Worm (Caenorhabditis elegans) whole organism, L4 larva: Measurements from ENCODE around the gene W08E12.2.

Experiments used
- D1046.2 ChIP-seq: fragments of 200-800 bp; sonication (Bioruptor generic); IDR thresholded peaks from 2 replicates; pipeline ENCODE4 v1.3.6; 2022; ENCODE audit warnings: missing genetic modification characterization, missing compliant biosample characterization
- F37D6.2 ChIP-seq: sonication (generic microtip); optimal IDR thresholded peaks from 2 replicates; lab custom pipeline; 2016; ENCODE audit warnings: mild to moderate bottlenecking, missing genetic modification characterization, missing compliant biosample characterization
- F44E2.7 ChIP-seq: fragments of 200-800 bp; sonication (Bioruptor generic); IDR thresholded peaks from 2 replicates; pipeline ENCODE4 v2.1.2; 2022; ENCODE audit warnings: missing genetic modification characterization, missing compliant biosample characterization
- F49E8.2 ChIP-seq: sonication (generic microtip); optimal IDR thresholded peaks from 2 replicates; lab custom pipeline; 2016; ENCODE audit warnings: missing compliant biosample characterization, mild to moderate bottlenecking, missing genetic modification characterization, borderline replicate concordance
- R02D3.7 ChIP-seq: fragments of 150-350 bp; sonication (generic microtip); optimal IDR thresholded peaks from 3 replicates; lab custom pipeline; 2014; ENCODE audit warnings: missing biosample characterization, missing genetic modification characterization
- T26A8.4 ChIP-seq: fragments of 200-800 bp; sonication (Bioruptor generic); IDR thresholded peaks from 2 replicates; pipeline ENCODE4 v1.3.6; 2022; ENCODE audit warnings: missing genetic modification characterization, missing compliant biosample characterization
- Y48G9A.11 ChIP-seq: fragments of 200-800 bp; sonication (Bioruptor generic); IDR thresholded peaks from 2 replicates; pipeline ENCODE4 v1.3.6; 2022; ENCODE audit warnings: missing genetic modification reagents, missing genetic modification characterization, missing compliant biosample characterization
- Y5F2A.4 ChIP-seq: fragments of 200-800 bp; sonication (Bioruptor generic); optimal IDR thresholded peaks from 2 replicates; lab custom pipeline; 2018; ENCODE audit warnings: mild to moderate bottlenecking, missing genetic modification characterization, missing compliant biosample characterization
- Y75B8A.6 ChIP-seq: fragments of 200-800 bp; sonication (Bioruptor generic); IDR thresholded peaks from 2 replicates; pipeline ENCODE4 v1.3.6; 2022; ENCODE audit warnings: missing genetic modification reagents, missing genetic modification characterization, missing compliant biosample characterization
- ZK337.2 ChIP-seq: fragments of 200-800 bp; sonication (Bioruptor generic); IDR thresholded peaks from 2 replicates; pipeline ENCODE4 v1.3.6; 2022; ENCODE audit warnings: missing genetic modification reagents, missing genetic modification characterization, missing compliant biosample characterization
- aly-2 ChIP-seq: sonication (generic microtip); optimal IDR thresholded peaks from 2 replicates; lab custom pipeline; 2018; ENCODE audit warnings: missing biosample characterization, missing genetic modification characterization
- ama-1 ChIP-seq: fragments of 150-350 bp; optimal IDR thresholded peaks from 2 replicates; lab custom pipeline; 2014; ENCODE audit warnings: inconsistent platforms, mixed read lengths
- ceh-28 ChIP-seq: fragments of 150-350 bp; optimal IDR thresholded peaks from 2 replicates; lab custom pipeline; 2014; ENCODE audit warnings: missing biosample characterization, missing genetic modification reagents, missing genetic modification characterization
- ceh-32 ChIP-seq: sonication (generic microtip); optimal IDR thresholded peaks from 2 replicates; lab custom pipeline; 2016; ENCODE audit warnings: mild to moderate bottlenecking, missing genetic modification characterization, missing compliant biosample characterization; ENCODE audit not compliant: poor library complexity
- ceh-44 ChIP-seq: fragments of 200-800 bp; sonication (Bioruptor generic); IDR thresholded peaks from 2 replicates; pipeline ENCODE4 v1.3.6; 2022; ENCODE audit warnings: missing genetic modification reagents, missing genetic modification characterization, missing compliant biosample characterization
- ceh-62 ChIP-seq: sonication (generic microtip); optimal IDR thresholded peaks from 2 replicates; lab custom pipeline; 2017; ENCODE audit warnings: missing biosample characterization, missing genetic modification characterization
- ceh-82 ChIP-seq: sonication (generic microtip); optimal IDR thresholded peaks from 2 replicates; lab custom pipeline; 2017; ENCODE audit warnings: missing biosample characterization, missing genetic modification characterization
- ces-1 ChIP-seq: fragments of 150-350 bp; sonication (generic microtip); optimal IDR thresholded peaks from 4 replicates; lab custom pipeline; 2014; ENCODE audit warnings: missing biosample characterization, missing genetic modification reagents, missing genetic modification characterization
- cey-2 ChIP-seq: sonication (generic microtip); optimal IDR thresholded peaks from 3 replicates; lab custom pipeline; 2017; ENCODE audit warnings: missing genetic modification characterization, mild to moderate bottlenecking, missing compliant biosample characterization, antibody characterized with exemption, borderline replicate concordance; ENCODE audit not compliant: insufficient read depth
- ctbp-1 ChIP-seq: fragments of 200-800 bp; sonication (Bioruptor generic); IDR thresholded peaks from 2 replicates; pipeline ENCODE4 v1.3.6; 2022; ENCODE audit warnings: missing genetic modification reagents, missing genetic modification characterization, missing compliant biosample characterization
- daf-12 ChIP-seq: fragments of 150-350 bp; optimal IDR thresholded peaks from 2 replicates; lab custom pipeline; 2014; ENCODE audit warnings: missing biosample characterization, missing genetic modification reagents, missing genetic modification characterization
- daf-8 ChIP-seq: fragments of 200-800 bp; sonication (Bioruptor generic); IDR thresholded peaks from 2 replicates; pipeline ENCODE4 v1.3.6; 2022; ENCODE audit warnings: missing genetic modification characterization, missing compliant biosample characterization
- dmd-8 ChIP-seq: fragments of 200-800 bp; sonication (Bioruptor generic); IDR thresholded peaks from 2 replicates; pipeline ENCODE4 v1.3.6; 2022; ENCODE audit warnings: missing genetic modification characterization, missing compliant biosample characterization
- dve-1 ChIP-seq: sonication (generic microtip); optimal IDR thresholded peaks from 2 replicates; lab custom pipeline; 2017; ENCODE audit warnings: antibody characterized with exemption, mild to moderate bottlenecking, missing genetic modification characterization, missing compliant biosample characterization; ENCODE audit not compliant: insufficient read depth
- egl-43 ChIP-seq: fragments of 200-800 bp; sonication (Bioruptor generic); IDR thresholded peaks from 2 replicates; pipeline ENCODE4 v1.3.6; 2022; ENCODE audit warnings: missing genetic modification reagents, missing genetic modification characterization, missing compliant biosample characterization
- fos-1 ChIP-seq: fragments of 150-350 bp; optimal IDR thresholded peaks from 2 replicates; lab custom pipeline; 2014; ENCODE audit warnings: missing biosample characterization, missing genetic modification characterization
- gei-8 ChIP-seq: fragments of 200-800 bp; sonication (Bioruptor generic); optimal IDR thresholded peaks from 2 replicates; lab custom pipeline; 2018; ENCODE audit warnings: mild to moderate bottlenecking, missing genetic modification characterization, missing compliant biosample characterization
- hif-1 ChIP-seq, 2 experiments: sonication (generic microtip); optimal IDR thresholded peaks; 2 replicates each; lab custom pipeline; 2016 to 2017; ENCODE audit warnings: missing compliant biosample characterization in 2 of 2, missing genetic modification characterization in 2 of 2, missing genetic modification reagents in 2 of 2, missing genotype in 2 of 2, mild to moderate bottlenecking in 1 of 2
- hlh-30 ChIP-seq: sonication (generic microtip); optimal IDR thresholded peaks from 2 replicates; lab custom pipeline; 2017; ENCODE audit warnings: antibody characterized with exemption, mild to moderate bottlenecking, missing genetic modification characterization, missing compliant biosample characterization; ENCODE audit not compliant: insufficient read depth
- hmg-1.1 ChIP-seq: fragments of 200-800 bp; sonication (Bioruptor generic); IDR thresholded peaks from 2 replicates; pipeline ENCODE4 v1.3.6; 2022; ENCODE audit warnings: missing genetic modification reagents, missing genetic modification characterization, missing compliant biosample characterization
- lin-13 ChIP-seq: fragments of 150-350 bp; optimal IDR thresholded peaks from 2 replicates; lab custom pipeline; 2014; ENCODE audit warnings: missing biosample characterization, missing genetic modification reagents, missing genetic modification characterization
- lin-15B ChIP-seq: fragments of 150-350 bp; sonication (generic microtip); optimal IDR thresholded peaks from 3 replicates; lab custom pipeline; 2014; ENCODE audit warnings: missing biosample characterization, missing genetic modification characterization
- lin-39 ChIP-seq: fragments of 150-350 bp; optimal IDR thresholded peaks from 2 replicates; lab custom pipeline; 2014; ENCODE audit warnings: missing biosample characterization, missing genetic modification reagents, missing genetic modification characterization
- lir-3 ChIP-seq: sonication (generic microtip); optimal IDR thresholded peaks from 2 replicates; lab custom pipeline; 2016; ENCODE audit warnings: mild to moderate bottlenecking, missing genetic modification characterization, missing compliant biosample characterization
- mep-1 ChIP-seq: fragments of 150-350 bp; sonication (generic microtip); optimal IDR thresholded peaks from 3 replicates; lab custom pipeline; 2014; ENCODE audit warnings: missing biosample characterization, missing genetic modification characterization
- mxl-2 ChIP-seq: fragments of 200-800 bp; sonication (Bioruptor generic); conservative IDR thresholded peaks from 2 replicates; pipeline ENCODE4 v1.3.6; 2022; ENCODE audit warnings: missing genetic modification reagents, missing genetic modification characterization, missing compliant biosample characterization
- mxl-3 ChIP-seq: fragments of 200-800 bp; sonication (Bioruptor generic); optimal IDR thresholded peaks from 2 replicates; lab custom pipeline; 2018; ENCODE audit warnings: mild to moderate bottlenecking, missing genetic modification characterization, missing compliant biosample characterization
- nhr-10 ChIP-seq: fragments of 150-350 bp; optimal IDR thresholded peaks from 2 replicates; lab custom pipeline; 2014; ENCODE audit warnings: missing biosample characterization, missing genetic modification characterization
- nhr-11 ChIP-seq: fragments of 150-350 bp; optimal IDR thresholded peaks from 2 replicates; lab custom pipeline; 2014; ENCODE audit warnings: missing biosample characterization, missing genetic modification characterization
- nhr-111 ChIP-seq: fragments of 200-800 bp; sonication (Bioruptor generic); optimal IDR thresholded peaks from 2 replicates; lab custom pipeline; 2018; ENCODE audit warnings: mild to moderate bottlenecking, missing genetic modification characterization, missing compliant biosample characterization
- nhr-237 ChIP-seq: sonication (generic microtip); optimal IDR thresholded peaks from 2 replicates; lab custom pipeline; 2017; ENCODE audit warnings: missing biosample characterization, missing genetic modification characterization
- nhr-42 ChIP-seq: fragments of 200-800 bp; sonication (Bioruptor generic); IDR thresholded peaks from 2 replicates; pipeline ENCODE4 v1.3.6; 2022; ENCODE audit warnings: missing genetic modification characterization, missing compliant biosample characterization
- nhr-48 ChIP-seq: sonication (generic microtip); optimal IDR thresholded peaks from 2 replicates; lab custom pipeline; 2016; ENCODE audit warnings: mild to moderate bottlenecking, missing genetic modification characterization, missing compliant biosample characterization
- nhr-6 ChIP-seq: fragments of 150-350 bp; optimal IDR thresholded peaks from 2 replicates; lab custom pipeline; 2014; ENCODE audit warnings: missing biosample characterization, missing genetic modification characterization
- rbr-2 ChIP-seq: sonication (generic microtip); optimal IDR thresholded peaks from 2 replicates; lab custom pipeline; 2016; ENCODE audit warnings: missing genotype, missing genetic modification characterization, missing compliant biosample characterization
- set-16 ChIP-seq: fragments of 200-800 bp; sonication (Bioruptor generic); IDR thresholded peaks from 2 replicates; pipeline ENCODE4 v1.3.6; 2022; ENCODE audit warnings: missing genetic modification reagents, missing genetic modification characterization, missing compliant biosample characterization
- skn-1 ChIP-seq: fragments of 150-350 bp; optimal IDR thresholded peaks from 2 replicates; lab custom pipeline; 2014; ENCODE audit warnings: missing biosample characterization, missing genetic modification characterization
- tra-1 ChIP-seq: fragments of 200-800 bp; sonication (Bioruptor generic); IDR thresholded peaks from 2 replicates; pipeline ENCODE4 v1.3.6; 2022; ENCODE audit warnings: missing genetic modification reagents, missing genetic modification characterization, missing compliant biosample characterization
- unc-130 ChIP-seq: sonication (generic microtip); optimal IDR thresholded peaks from 2 replicates; lab custom pipeline; 2016; ENCODE audit warnings: missing genetic modification reagents, missing genetic modification characterization, missing compliant biosample characterization
- zfp-3 ChIP-seq: fragments of 200-800 bp; sonication (Bioruptor generic); conservative IDR thresholded peaks from 2 replicates; pipeline ENCODE4 v1.3.6; 2022; ENCODE audit warnings: missing genetic modification reagents, missing genetic modification characterization, missing compliant biosample characterization
- zip-11 ChIP-seq: fragments of 200-800 bp; sonication (Bioruptor generic); IDR thresholded peaks from 2 replicates; pipeline ENCODE4 v1.3.6; 2022; ENCODE audit warnings: missing genetic modification characterization, missing compliant biosample characterization
- ztf-7 ChIP-seq: fragments of 150-350 bp; optimal IDR thresholded peaks from 2 replicates; lab custom pipeline; 2014; ENCODE audit warnings: missing biosample characterization, missing genetic modification characterization

The W08E12.2 gene

DNA sequence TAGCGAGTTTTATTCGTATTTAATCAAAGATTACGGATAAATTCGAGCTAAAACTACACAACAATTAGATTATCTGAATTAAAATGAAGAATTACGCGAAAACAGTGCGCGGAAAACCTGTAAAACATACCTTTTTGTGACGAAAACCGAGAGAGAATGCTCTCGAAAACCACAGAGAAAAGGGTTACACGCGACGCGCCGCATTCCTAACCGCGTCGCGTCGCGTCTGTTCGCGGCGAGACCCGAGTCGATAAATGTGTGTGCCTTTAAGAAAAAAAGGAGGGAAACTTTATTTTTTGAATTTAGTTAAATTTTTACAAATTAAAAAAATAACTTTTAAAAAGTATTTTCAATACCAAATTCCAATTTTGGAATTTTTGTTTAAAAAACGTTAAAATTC, 33.0 kb downstream of the W08E12.2 start, which contains the start of gene hrpa-1 (continued):
- TF ChIP-seq ceh-32 (tag; lab: Kevin White, UChicago) (no peak), daf-8 (GFP tag; lab: Robert Waterston, UW) (no peak), lin-15B (no peak), aly-2 (tag; lab: Kevin White, UChicago) (no peak), lir-3 (tag; lab: Kevin White, UChicago) (no peak), nhr-42 (GFP tag; lab: Robert Waterston, UW) (no peak), nhr-6 (tag; lab: Kevin White, UChicago) (peak; percentile 45), nhr-237 (tag; lab: Kevin White, UChicago) (no peak), skn-1 (no peak), mep-1 (tag; lab: Kevin White, UChicago) (peak; percentile 87), Y75B8A.6 (no peak), zfp-3 (GFP tag; lab: Robert Waterston, UW) (peak; percentile 65; the same call in 1 of the 2 replicates), tra-1 (GFP tag; lab: Robert Waterston, UW) (no peak), lin-39 (tag; lab: Kevin White, UChicago) (no peak), daf-12 (tag; lab: Kevin White, UChicago) (no peak), ztf-7 (tag; lab: Kevin White, UChicago) (no peak), R02D3.7 (tag; lab: Kevin White, UChicago) (no peak), cey-2 (tag; lab: Kevin White, UChicago) (no peak), hlh-30 (tag; lab: Kevin White, UChicago) (peak; percentile 87), set-16 (GFP tag; lab: Robert Waterston, UW) (no peak), nhr-11 (tag; lab: Kevin White, UChicago) (peak; percentile 51), F37D6.2 (tag; lab: Kevin White, UChicago) (peak; percentile 60), ceh-62 (tag; lab: Kevin White, UChicago) (no peak), ceh-44 (GFP tag; lab: Robert Waterston, UW) (no peak), gei-8 (GFP tag; lab: Kevin White, UChicago) (no peak), ama-1 (peak; percentile 94), ZK337.2 (GFP tag; lab: Robert Waterston, UW) (no peak), T26A8.4 (GFP tag; lab: Robert Waterston, UW) (peak; percentile 24), egl-43 (GFP tag; lab: Robert Waterston, UW) (no peak), mxl-2 (GFP tag; lab: Robert Waterston, UW) (no peak), F44E2.7 (GFP tag; lab: Robert Waterston, UW) (no peak), dve-1 (peak; percentile 85), Y48G9A.11 (GFP tag; lab: Robert Waterston, UW) (no peak), ces-1 (GFP tag; lab: Kevin White, UChicago) (no peak), nhr-48 (tag; lab: Kevin White, UChicago) (no peak), mxl-3 (GFP tag; lab: Kevin White, UChicago) (no peak), Y5F2A.4 (GFP tag; lab: Kevin White, UChicago) (no peak), ctbp-1 (GFP tag; lab: Robert Waterston, UW) (no peak), hmg-1.1 (GFP tag; lab: Robert Waterston, UW) (peak; percentile 71), hif-1 (tag; optimal IDR thresholded peaks at IDR 0.05; lab: Kevin White, UChicago) (peak in 1 of 2 experiments; percentile 64), D1046.2 (GFP tag; lab: Robert Waterston, UW) (no peak), unc-130 (GFP tag; lab: Kevin White, UChicago) (peak; percentile 26), dmd-8 (GFP tag; lab: Robert Waterston, UW) (no peak), zip-11 (GFP tag; lab: Robert Waterston, UW) (no peak), nhr-111 (no peak), rbr-2 (peak; percentile 76), nhr-10 (no peak), F49E8.2 (tag; lab: Kevin White, UChicago) (no peak), fos-1 (tag; lab: Kevin White, UChicago) (no peak), lin-13 (GFP tag; lab: Kevin White, UChicago) (peak; percentile 83), ceh-28 (no peak), ceh-82 (tag; lab: Kevin White, UChicago) (no peak)
